Worm (Caenorhabditis elegans) whole organism, early embryonic: ENCODE data around the gene ztf-14.

Experiments used
- B0310.2 ChIP-seq: sonication (generic microtip); optimal IDR thresholded peaks from 2 replicates; lab custom pipeline; 2016; ENCODE audit warnings: mild to moderate bottlenecking, missing genetic modification characterization, missing compliant biosample characterization
- F13C5.2 ChIP-seq: sonication (generic microtip); optimal IDR thresholded peaks from 2 replicates; lab custom pipeline; 2017; ENCODE audit warnings: mild to moderate bottlenecking, missing genetic modification characterization, inconsistent platforms, missing compliant biosample characterization
- aly-1 ChIP-seq: sonication (generic microtip); optimal IDR thresholded peaks from 2 replicates; lab custom pipeline; 2016; ENCODE audit warnings: missing genetic modification characterization, missing compliant biosample characterization
- ama-1 ChIP-seq: fragments of 150-350 bp; optimal IDR thresholded peaks from 2 replicates; lab custom pipeline; 2014
- ceh-13 ChIP-seq: fragments of 200-800 bp; sonication (Bioruptor generic); optimal IDR thresholded peaks from 2 replicates; lab custom pipeline; 2018; ENCODE audit warnings: mild to moderate bottlenecking, missing genetic modification characterization, missing compliant biosample characterization
- ceh-36 ChIP-seq: sonication (generic microtip); optimal IDR thresholded peaks from 2 replicates; lab custom pipeline; 2016; ENCODE audit warnings: missing genetic modification characterization, inconsistent platforms, missing compliant biosample characterization
- ets-7 ChIP-seq: sonication (generic microtip); optimal IDR thresholded peaks from 2 replicates; lab custom pipeline; 2016; ENCODE audit warnings: missing genotype, missing genetic modification characterization, missing compliant biosample characterization
- flt-1 ChIP-seq: fragments of 200-800 bp; sonication (Bioruptor generic); IDR thresholded peaks from 2 replicates; pipeline ENCODE4 v1.3.6; 2022; ENCODE audit warnings: missing genetic modification characterization, missing compliant biosample characterization
- hmbx-1 ChIP-seq: sonication (generic microtip); optimal IDR thresholded peaks from 2 replicates; lab custom pipeline; 2016; ENCODE audit warnings: mild to moderate bottlenecking, missing genetic modification characterization, missing compliant biosample characterization
- hmg-4 ChIP-seq: fragments of 200-800 bp; sonication (Bioruptor generic); optimal IDR thresholded peaks from 2 replicates; lab custom pipeline; 2018; ENCODE audit warnings: mild to moderate bottlenecking, missing genetic modification characterization, missing compliant biosample characterization
- hnd-1 ChIP-seq: sonication (generic microtip); optimal IDR thresholded peaks from 2 replicates; lab custom pipeline; 2016; ENCODE audit warnings: missing genetic modification characterization, missing compliant biosample characterization
- pes-1 ChIP-seq: fragments of 200-800 bp; sonication (Bioruptor generic); IDR thresholded peaks from 2 replicates; pipeline ENCODE4 v1.3.6; 2022; ENCODE audit warnings: missing genetic modification reagents, missing genetic modification characterization, missing compliant biosample characterization
- scrt-1 ChIP-seq: fragments of 200-800 bp; sonication (Bioruptor generic); IDR thresholded peaks from 2 replicates; pipeline ENCODE4 v1.3.6; 2022; ENCODE audit warnings: missing genetic modification characterization, missing compliant biosample characterization
- sea-1 ChIP-seq: fragments of 200-800 bp; sonication (Bioruptor generic); conservative IDR thresholded peaks from 2 replicates; pipeline ENCODE4 v1.3.6; 2022; ENCODE audit warnings: missing genetic modification characterization, missing compliant biosample characterization
- tbx-11 ChIP-seq: fragments of 200-800 bp; sonication (Bioruptor generic); IDR thresholded peaks from 2 replicates; pipeline ENCODE4 v1.3.6; 2022; ENCODE audit warnings: missing genetic modification characterization, missing compliant biosample characterization
- tbx-37 ChIP-seq: fragments of 200-800 bp; sonication (Bioruptor generic); conservative IDR thresholded peaks from 2 replicates; pipeline ENCODE4 v1.3.6; 2022; ENCODE audit warnings: missing genetic modification reagents, missing genetic modification characterization, missing compliant biosample characterization
- tra-4 ChIP-seq: sonication (generic microtip); optimal IDR thresholded peaks from 2 replicates; lab custom pipeline; 2017; ENCODE audit warnings: missing genetic modification characterization, missing compliant biosample characterization

ztf-14 gene

ce11 chrX:14466532-14466931, 29.4 kb upstream of the ztf-14 start, which contains the start of gene M163.21:
M163.21 (plus strand) TSS chrX:14466832.
- TF ChIP-seq aly-1 (tag; lab: Kevin White, UChicago) (no peak), ceh-13 (no peak), ceh-36 (tag; lab: Kevin White, UChicago) (no peak), tbx-37 (no peak), B0310.2 (tag; lab: Kevin White, UChicago) (no peak), tra-4 (no peak), hnd-1 (no peak), F13C5.2 (tag; lab: Kevin White, UChicago) (no peak), ama-1 (lab: Kevin White, UChicago) (no peak), tbx-11 (GFP tag; lab: Robert Waterston, UW) (no peak), hmbx-1 (tag; lab: Kevin White, UChicago) (no peak), ets-7 (tag; lab: Kevin White, UChicago) (no peak), hmg-4 (GFP tag; lab: Kevin White, UChicago) (no peak), pes-1 (GFP tag; lab: Robert Waterston, UW) (no peak), scrt-1 (GFP tag; lab: Robert Waterston, UW) (no peak), sea-1 (no peak), flt-1 (GFP tag; lab: Robert Waterston, UW) (no peak)

DNA sequence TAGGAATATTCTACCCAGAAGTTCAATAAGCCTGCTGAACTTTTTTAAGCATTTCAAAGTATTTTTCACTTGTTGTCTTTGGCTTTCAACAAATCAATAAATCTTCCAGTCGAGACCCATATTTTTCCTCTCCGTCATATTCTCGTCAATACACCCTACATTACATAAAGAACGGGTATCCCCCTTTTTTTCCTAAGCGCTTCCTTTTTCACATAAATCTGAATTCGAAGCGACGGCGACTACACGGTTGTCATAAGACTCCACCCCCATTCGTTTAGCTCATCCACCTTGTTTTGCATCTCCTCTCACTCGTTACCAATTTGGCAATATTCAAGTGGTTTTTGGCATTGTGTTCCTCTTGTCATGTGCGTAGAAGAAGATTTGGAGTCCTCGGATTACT, 26.6 kb upstream of the ztf-14 start, which contains the start of gene M163.9:
Gene M163.9, plus strand, starts transcription at position 301 of the 400 bp plus-strand sequence.
- TF ChIP-seq ama-1 (lab: Kevin White, UChicago) (no peak), ceh-36 (tag; lab: Kevin White, UChicago) (no peak), ets-7 (tag; lab: Kevin White, UChicago) (no peak), F13C5.2 (tag; lab: Kevin White, UChicago) (no peak), sea-1 (no peak), hmbx-1 (tag; lab: Kevin White, UChicago) (no peak), B0310.2 (tag; lab: Kevin White, UChicago) (no peak)

DNA sequence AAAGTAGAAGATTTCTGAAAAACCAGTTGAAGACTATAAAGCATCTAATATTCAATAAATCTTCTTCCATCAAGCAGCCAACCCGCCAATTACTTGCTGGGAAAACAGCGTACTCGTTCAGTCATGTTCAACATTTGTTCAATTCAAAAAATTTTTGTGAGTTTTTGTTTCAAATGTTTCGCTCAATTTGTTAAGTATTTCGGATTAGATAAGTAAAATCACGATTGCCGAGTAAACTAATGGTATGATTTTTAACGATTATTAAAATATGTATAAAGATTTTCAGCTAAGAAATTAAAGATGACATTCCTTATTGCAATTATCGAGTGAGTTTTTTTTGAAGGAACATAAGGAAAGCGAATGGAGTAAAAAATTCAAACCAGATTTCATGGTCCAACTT, 25.2 kb upstream of the ztf-14 start, which contains the start of gene M163.10:
Gene M163.10, plus strand, starts transcription at position 301 of the 400 bp plus-strand sequence.
- TF ChIP-seq F13C5.2 (tag; lab: Kevin White, UChicago) (no peak), tra-4 (no peak), aly-1 (tag; lab: Kevin White, UChicago) (no peak), B0310.2 (tag; lab: Kevin White, UChicago) (no peak), hnd-1 (no peak), hmg-4 (GFP tag; lab: Kevin White, UChicago) (no peak), ama-1 (lab: Kevin White, UChicago) (no peak), sea-1 (no peak), flt-1 (GFP tag; lab: Robert Waterston, UW) (no peak), ceh-13 (no peak), hmbx-1 (tag; lab: Kevin White, UChicago) (no peak), tbx-11 (GFP tag; lab: Robert Waterston, UW) (no peak), pes-1 (GFP tag; lab: Robert Waterston, UW) (no peak), ceh-36 (tag; lab: Kevin White, UChicago) (no peak), tbx-37 (no peak), ets-7 (tag; lab: Kevin White, UChicago) (no peak), scrt-1 (GFP tag; lab: Robert Waterston, UW) (no peak)

ce11 chrX:14473740-14474139, 22.1 kb upstream of the ztf-14 start, which contains the start of gene M163.5:
M163.5 (plus strand) TSS chrX:14474040.
- TF ChIP-seq aly-1 (tag; lab: Kevin White, UChicago) (no peak), B0310.2 (tag; lab: Kevin White, UChicago) (no peak), hnd-1 (no peak), ets-7 (tag; lab: Kevin White, UChicago) (no peak), ama-1 (lab: Kevin White, UChicago) (no peak), tbx-37 (no peak), hmbx-1 (tag; lab: Kevin White, UChicago) (no peak), F13C5.2 (tag; lab: Kevin White, UChicago) (no peak), hmg-4 (GFP tag; lab: Kevin White, UChicago) (no peak), tra-4 (no peak), pes-1 (GFP tag; lab: Robert Waterston, UW) (no peak)

DNA sequence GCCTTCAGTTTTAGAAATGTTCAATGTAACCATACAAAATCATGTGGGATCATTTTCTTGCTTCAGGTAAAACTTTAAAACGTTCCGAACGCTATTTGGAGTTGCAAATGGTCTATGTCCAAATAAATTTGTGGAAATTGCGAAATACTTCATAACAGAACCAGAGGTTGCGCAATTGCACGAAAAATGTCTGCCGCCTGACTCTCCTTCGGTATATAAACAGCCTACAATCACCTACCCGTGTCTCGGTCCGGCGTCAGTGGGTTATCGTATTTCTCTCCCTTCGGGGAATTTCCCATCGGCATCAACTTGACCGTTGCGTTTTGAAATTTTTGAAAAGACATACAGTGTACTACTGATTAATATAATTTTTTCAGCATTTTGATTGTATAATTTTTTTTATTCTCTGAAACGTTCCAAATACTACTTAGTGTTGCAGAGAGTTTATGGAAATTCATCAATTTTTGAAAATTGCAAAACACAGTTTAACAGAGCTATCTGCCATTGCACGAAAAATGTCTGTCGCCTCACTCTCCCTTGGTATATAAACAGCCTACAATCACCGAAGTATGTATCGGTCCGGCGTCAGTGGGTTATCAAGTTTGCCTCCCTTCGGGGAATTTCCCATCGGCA, 19.1 kb upstream of the ztf-14 start:
- no peak for TF ChIP-seq ets-7 (tag; lab: Kevin White, UChicago)
- no peak for TF ChIP-seq tra-4
- no peak for TF ChIP-seq hnd-1
- no peak for TF ChIP-seq pes-1 (GFP tag; lab: Robert Waterston, UW)
- no peak for TF ChIP-seq ceh-13
- TF ChIP-seq scrt-1 (GFP tag; lab: Robert Waterston, UW), result no peak
- TF ChIP-seq tbx-37, result no peak
- no peak for TF ChIP-seq ceh-36 (tag; lab: Kevin White, UChicago)
- TF ChIP-seq sea-1, result no peak
- TF ChIP-seq flt-1 (GFP tag; lab: Robert Waterston, UW), result no peak

DNA sequence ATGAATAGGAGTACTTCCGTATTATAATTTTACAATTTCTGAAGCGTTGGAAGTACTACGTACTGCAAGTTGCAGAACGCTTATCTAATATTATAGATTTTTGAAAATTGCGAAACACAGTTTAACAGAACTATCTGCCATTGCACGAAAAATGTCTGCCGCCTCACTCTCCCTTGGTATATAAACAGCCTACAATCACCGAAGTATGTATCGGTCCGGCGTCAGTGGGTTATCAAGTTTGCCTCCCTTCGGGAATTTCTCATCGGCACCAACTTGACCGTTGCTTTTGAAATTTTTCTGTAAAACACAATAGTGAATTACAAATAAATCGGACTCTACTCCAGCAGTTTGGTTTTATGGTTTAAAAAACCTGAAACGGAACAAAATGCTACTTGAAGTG, 18.5 kb upstream of the ztf-14 start:
- TF ChIP-seq hmbx-1 (tag; lab: Kevin White, UChicago), result no peak
- TF ChIP-seq ceh-36 (tag; lab: Kevin White, UChicago), result no peak
- no peak for TF ChIP-seq scrt-1 (GFP tag; lab: Robert Waterston, UW)
- no peak for TF ChIP-seq ama-1 (lab: Kevin White, UChicago)
- TF ChIP-seq ets-7 (tag; lab: Kevin White, UChicago), result no peak
- no peak for TF ChIP-seq pes-1 (GFP tag; lab: Robert Waterston, UW)
- TF ChIP-seq tbx-11 (GFP tag; lab: Robert Waterston, UW), result no peak
- no peak for TF ChIP-seq F13C5.2 (tag; lab: Kevin White, UChicago)
- TF ChIP-seq B0310.2 (tag; lab: Kevin White, UChicago), result no peak
- TF ChIP-seq tbx-37, result no peak
- no peak for TF ChIP-seq hnd-1
- no peak for TF ChIP-seq hmg-4 (GFP tag; lab: Kevin White, UChicago)
- TF ChIP-seq ceh-13, result no peak
- no peak for TF ChIP-seq aly-1 (tag; lab: Kevin White, UChicago)
- no peak for TF ChIP-seq tra-4
- TF ChIP-seq flt-1 (GFP tag; lab: Robert Waterston, UW), result no peak
- no peak for TF ChIP-seq sea-1

DNA sequence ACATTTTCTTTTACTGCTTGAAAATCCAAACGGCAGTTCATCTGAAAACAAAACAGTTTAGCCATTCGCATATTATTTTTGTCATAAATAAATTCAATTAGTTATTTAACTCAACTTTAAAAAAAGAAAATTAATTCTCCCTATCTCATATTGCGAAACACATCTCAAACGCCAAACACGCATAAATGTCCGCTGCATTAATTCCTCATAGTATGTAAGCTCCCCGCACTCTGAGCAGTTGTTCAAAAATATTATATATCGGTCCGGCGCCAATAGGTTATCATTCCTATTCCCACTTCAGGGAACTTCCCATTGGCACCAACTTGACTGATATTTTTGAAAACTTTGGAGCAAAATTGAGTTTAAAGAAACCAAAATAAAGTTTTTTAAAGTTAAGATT, 17.7 kb upstream of the ztf-14 start:
- TF ChIP-seq tbx-37 (no peak), B0310.2 (tag; lab: Kevin White, UChicago) (no peak), sea-1 (no peak), aly-1 (tag; lab: Kevin White, UChicago) (no peak), tbx-11 (GFP tag; lab: Robert Waterston, UW) (no peak), scrt-1 (GFP tag; lab: Robert Waterston, UW) (no peak), F13C5.2 (tag; lab: Kevin White, UChicago) (no peak), hmg-4 (GFP tag; lab: Kevin White, UChicago) (no peak)
